Fruit fly (Drosophila melanogaster) whole organism, embryonic: Measurements from ENCODE around the gene Bdp1.
A peak's percentile ranks its signal among the peaks of the same experiment; 100 is the strongest.

ENCODE experiments used
- Bgb ChIP-seq: fragments of 200-800 bp; sonication (Bioruptor generic); IDR thresholded peaks from 2 replicates; pipeline ENCODE4 v1.3.6; 2022; ENCODE audit warnings: missing biosample characterization, missing genetic modification characterization; ENCODE audit not compliant: partially characterized antibody
- CG10366 ChIP-seq: fragments of 200-800 bp; sonication (Bioruptor generic); IDR thresholded peaks from 2 replicates; pipeline ENCODE4 v1.3.6; 2022; ENCODE audit warnings: missing biosample characterization, missing genetic modification characterization
- CG11085 ChIP-seq: fragments of 200-800 bp; sonication (Bioruptor generic); IDR thresholded peaks from 2 replicates; pipeline ENCODE4 v1.3.6; 2022; ENCODE audit warnings: missing biosample characterization, missing genetic modification characterization
- CG11247 ChIP-seq: fragments of 200-800 bp; sonication (Bioruptor generic); IDR thresholded peaks from 2 replicates; pipeline ENCODE4 v1.3.6; 2022; ENCODE audit warnings: missing biosample characterization, missing genetic modification characterization
- CG11723 ChIP-seq: fragments of 200-800 bp; sonication (Bioruptor generic); optimal IDR thresholded peaks from 2 replicates; lab custom pipeline; 2017; ENCODE audit warnings: missing biosample characterization, mild to moderate bottlenecking, missing genetic modification characterization
- CG15696 ChIP-seq: fragments of 200-800 bp; sonication (Bioruptor generic); optimal IDR thresholded peaks from 2 replicates; lab custom pipeline; 2019; ENCODE audit warnings: missing biosample characterization, mild to moderate bottlenecking, missing genetic modification characterization, moderate library complexity
- CG1602 ChIP-seq: fragments of 200-800 bp; sonication (Bioruptor generic); optimal IDR thresholded peaks from 3 replicates; lab custom pipeline; 2016; ENCODE audit warnings: missing biosample characterization, missing genetic modification characterization
- CG17186 ChIP-seq: fragments of 200-800 bp; sonication (Bioruptor generic); optimal IDR thresholded peaks from 3 replicates; lab custom pipeline; 2017; ENCODE audit warnings: missing biosample characterization, missing genetic modification reagents, missing genetic modification characterization
- CG17359 ChIP-seq: fragments of 200-800 bp; sonication (Bioruptor generic); optimal IDR thresholded peaks from 3 replicates; lab custom pipeline; 2018; ENCODE audit warnings: missing biosample characterization, mild to moderate bottlenecking, missing genetic modification characterization, moderate library complexity
- CG17802 ChIP-seq: fragments of 200-800 bp; sonication (Bioruptor generic); optimal IDR thresholded peaks from 2 replicates; lab custom pipeline; 2018; ENCODE audit warnings: missing biosample characterization, mild to moderate bottlenecking, missing genetic modification characterization, moderate library complexity
- CG1792 ChIP-seq: fragments of 200-800 bp; sonication (Bioruptor generic); optimal IDR thresholded peaks from 2 replicates; lab custom pipeline; 2016; ENCODE audit warnings: missing biosample characterization, missing genetic modification characterization
- CG18011 ChIP-seq: fragments of 200-800 bp; sonication (Bioruptor generic); optimal IDR thresholded peaks from 2 replicates; lab custom pipeline; 2017; ENCODE audit warnings: missing biosample characterization, missing genetic modification characterization, mild to moderate bottlenecking, moderate library complexity, missing genotype
- CG18619 ChIP-seq: fragments of 200-800 bp; sonication (Bioruptor generic); optimal IDR thresholded peaks from 3 replicates; lab custom pipeline; 2017; ENCODE audit warnings: missing biosample characterization, mild to moderate bottlenecking, missing genetic modification characterization
- CG2120 ChIP-seq: fragments of 200-800 bp; sonication (Bioruptor generic); optimal IDR thresholded peaks from 3 replicates; lab custom pipeline; 2016; ENCODE audit warnings: missing biosample characterization, missing genetic modification characterization
- CG2712 ChIP-seq: fragments of 200-800 bp; optimal IDR thresholded peaks from 3 replicates; lab custom pipeline; 2019; ENCODE audit warnings: missing biosample characterization, mild to moderate bottlenecking, missing genetic modification characterization, moderate library complexity
- CG30431 ChIP-seq: fragments of 200-800 bp; sonication (Bioruptor generic); optimal IDR thresholded peaks from 2 replicates; lab custom pipeline; 2017; ENCODE audit warnings: missing biosample characterization, missing genetic modification characterization
- CG9797 ChIP-seq: fragments of 200-800 bp; sonication (Bioruptor generic); optimal IDR thresholded peaks from 3 replicates; lab custom pipeline; 2018; ENCODE audit warnings: missing biosample characterization, mild to moderate bottlenecking, missing genetic modification characterization
- Dbx ChIP-seq: fragments of 200-800 bp; sonication (Bioruptor generic); IDR thresholded peaks from 3 replicates; pipeline ENCODE4 v1.3.6; 2022; ENCODE audit warnings: missing biosample characterization, missing genetic modification characterization
- MBD-R2 ChIP-seq: fragments of 200-800 bp; sonication (Bioruptor generic); IDR thresholded peaks from 2 replicates; pipeline ENCODE4 v1.3.6; 2022; ENCODE audit warnings: missing biosample characterization, missing genetic modification characterization
- Mad ChIP-seq: fragments of 200-800 bp; sonication (Bioruptor generic); optimal IDR thresholded peaks from 2 replicates; lab custom pipeline; 2016; ENCODE audit warnings: missing biosample characterization, missing genetic modification characterization
- Mrtf ChIP-seq: fragments of 200-800 bp; sonication (Bioruptor generic); IDR thresholded peaks from 3 replicates; pipeline ENCODE4 v1.3.6; 2022; ENCODE audit warnings: missing biosample characterization, missing genetic modification characterization
- NC2β ChIP-seq: fragments of 200-800 bp; sonication (Bioruptor generic); optimal IDR thresholded peaks from 2 replicates; lab custom pipeline; 2016; ENCODE audit warnings: missing biosample characterization, missing genetic modification characterization
- Optix ChIP-seq: fragments of 200-800 bp; sonication (Bioruptor generic); IDR thresholded peaks from 3 replicates; pipeline ENCODE4 v1.3.6; 2022; ENCODE audit warnings: missing biosample characterization, missing genetic modification characterization
- Pdp1 ChIP-seq, 2 experiments: fragments of 200-800 bp; sonication (Bioruptor generic); optimal IDR thresholded peaks; 3 replicates each; lab custom pipeline; 2016; ENCODE audit warnings: missing biosample characterization in 2 of 2, missing genetic modification characterization in 2 of 2, mild to moderate bottlenecking in 1 of 2, moderate library complexity in 1 of 2
- Sox102F ChIP-seq: fragments of 200-800 bp; sonication (Bioruptor generic); optimal IDR thresholded peaks from 2 replicates; lab custom pipeline; 2018; ENCODE audit warnings: missing biosample characterization, mild to moderate bottlenecking, missing genetic modification characterization, moderate library complexity
- Ssrp ChIP-seq: fragments of 200-800 bp; sonication (Bioruptor generic); optimal IDR thresholded peaks from 2 replicates; lab custom pipeline; 2018; ENCODE audit warnings: missing biosample characterization, mild to moderate bottlenecking, missing genetic modification characterization, moderate library complexity
- TFAM ChIP-seq: fragments of 200-800 bp; sonication (Bioruptor generic); optimal IDR thresholded peaks from 2 replicates; lab custom pipeline; 2017; ENCODE audit warnings: missing biosample characterization, missing genetic modification characterization, inconsistent platforms
- Trl ChIP-seq, 3 experiments: fragments of >200 bp in 2 of 3; fragments of 200-800 bp in 1 of 3; sonication (Bioruptor generic) in 1 of 3; optimal IDR thresholded peaks; 2 replicates in 1 of 3; 3 replicates in 2 of 3; lab custom pipeline; 2016 to 2017; ENCODE audit warnings: missing biosample characterization in 1 of 3, missing genetic modification characterization in 1 of 3
- Vsx1 ChIP-seq: fragments of 200-800 bp; sonication (Bioruptor generic); optimal IDR thresholded peaks from 2 replicates; lab custom pipeline; 2017; ENCODE audit warnings: missing biosample characterization, mild to moderate bottlenecking, missing genetic modification characterization, missing genetic modification reagents
- ac ChIP-seq: fragments of 200-800 bp; sonication (Bioruptor generic); optimal IDR thresholded peaks from 3 replicates; lab custom pipeline; 2017; ENCODE audit warnings: missing biosample characterization, mild to moderate bottlenecking, missing genetic modification characterization
- al ChIP-seq: fragments of 200-800 bp; sonication (Bioruptor generic); IDR thresholded peaks from 2 replicates; pipeline ENCODE4 v1.3.6; 2022; ENCODE audit warnings: missing biosample characterization, missing genetic modification characterization
- bsh ChIP-seq, 2 experiments: fragments of 200-800 bp; sonication (Bioruptor generic); optimal IDR thresholded peaks; 2 replicates each; lab custom pipeline; 2017 to 2018; ENCODE audit warnings: mild to moderate bottlenecking in 2 of 2, missing biosample characterization in 2 of 2, missing genetic modification characterization in 2 of 2, moderate library complexity in 1 of 2
- chm ChIP-seq: fragments of 200-800 bp; sonication (Bioruptor generic); IDR thresholded peaks from 2 replicates; pipeline ENCODE4 v1.3.6; 2022; ENCODE audit warnings: missing biosample characterization, missing genetic modification characterization
- ems ChIP-seq: fragments of 200-800 bp; sonication (Bioruptor generic); optimal IDR thresholded peaks from 3 replicates; lab custom pipeline; 2016; ENCODE audit warnings: missing biosample characterization, missing genetic modification characterization
- exex ChIP-seq: fragments of 200-800 bp; sonication (Bioruptor generic); optimal IDR thresholded peaks from 4 replicates; lab custom pipeline; 2018; ENCODE audit warnings: missing biosample characterization, mild to moderate bottlenecking, missing genetic modification characterization, moderate library complexity
- lbe ChIP-seq: fragments of 200-800 bp; sonication (Bioruptor generic); optimal IDR thresholded peaks from 2 replicates; lab custom pipeline; 2016; ENCODE audit warnings: missing biosample characterization, mild to moderate bottlenecking, missing genetic modification characterization
- mirr ChIP-seq: fragments of 200-800 bp; sonication (Bioruptor generic); optimal IDR thresholded peaks from 3 replicates; lab custom pipeline; 2018; ENCODE audit warnings: missing biosample characterization, mild to moderate bottlenecking, missing genetic modification characterization
- nerfin-2 ChIP-seq: fragments of 200-800 bp; sonication (Bioruptor generic); IDR thresholded peaks from 2 replicates; pipeline ENCODE4 v1.3.6; 2022; ENCODE audit warnings: missing biosample characterization, missing genetic modification characterization; ENCODE audit not compliant: partially characterized antibody
- oc ChIP-seq: fragments of 200-800 bp; sonication (Bioruptor generic); optimal IDR thresholded peaks from 2 replicates; lab custom pipeline; 2018; ENCODE audit warnings: missing biosample characterization, mild to moderate bottlenecking, missing genetic modification characterization, moderate library complexity
- pzg ChIP-seq: fragments of 200-800 bp; sonication (Bioruptor generic); optimal IDR thresholded peaks from 3 replicates; lab custom pipeline; 2018; ENCODE audit warnings: missing biosample characterization, mild to moderate bottlenecking, missing genetic modification characterization, moderate library complexity
- run ChIP-seq: fragments of 200-800 bp; sonication (Bioruptor generic); optimal IDR thresholded peaks from 3 replicates; lab custom pipeline; 2018; ENCODE audit warnings: missing biosample characterization, mild to moderate bottlenecking, missing genetic modification characterization
- seq ChIP-seq: fragments of 200-800 bp; sonication (Bioruptor generic); IDR thresholded peaks from 2 replicates; pipeline ENCODE4 v1.3.6; 2022; ENCODE audit warnings: missing biosample characterization, missing genetic modification characterization
- ssp ChIP-seq: fragments of 200-800 bp; sonication (Bioruptor generic); IDR thresholded peaks from 2 replicates; pipeline ENCODE4 v1.3.6; 2022; ENCODE audit warnings: missing biosample characterization, missing genetic modification characterization
- unc-4 ChIP-seq: fragments of 200-800 bp; sonication (Bioruptor generic); IDR thresholded peaks from 2 replicates; pipeline ENCODE4 v1.3.6; 2022; ENCODE audit warnings: missing biosample characterization, missing genetic modification characterization; ENCODE audit not compliant: partially characterized antibody
- wek ChIP-seq: fragments of 200-800 bp; sonication (Bioruptor generic); optimal IDR thresholded peaks from 3 replicates; lab custom pipeline; 2018; ENCODE audit warnings: missing biosample characterization, mild to moderate bottlenecking, missing genetic modification characterization, moderate library complexity
- zf30C ChIP-seq: fragments of 200-800 bp; sonication (Bioruptor generic); optimal IDR thresholded peaks from 3 replicates; lab custom pipeline; 2018; ENCODE audit warnings: missing biosample characterization, mild to moderate bottlenecking, missing genetic modification characterization

The Bdp1 gene

DNA sequence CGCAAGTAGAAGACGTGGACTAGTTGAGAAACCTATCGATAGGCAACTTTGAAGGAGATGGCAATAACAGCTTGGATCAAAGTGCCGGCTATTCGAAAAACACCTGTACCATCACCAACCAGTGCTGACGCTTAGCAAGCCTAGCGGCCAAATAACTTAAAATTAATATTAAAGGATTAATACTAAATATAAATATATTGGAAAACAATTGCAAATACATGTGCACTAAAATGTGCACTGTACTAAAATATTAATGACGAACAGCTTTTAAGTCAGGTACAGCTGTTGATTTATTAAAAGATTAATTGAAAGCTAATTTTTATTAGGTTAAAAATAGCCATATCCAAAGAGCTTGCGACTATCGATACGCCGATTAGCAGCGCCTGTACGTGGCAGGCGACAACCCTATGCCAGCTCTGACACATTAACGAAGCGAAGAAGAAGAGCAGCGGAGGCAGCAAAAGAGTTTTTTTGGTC is 4.8 kb upstream of the Bdp1 start, which contains the start of the genes CG9302 and beta'COP (continued):
- TF ChIP-seq nerfin-2 (GFP tag; lab: Robert Waterston, UW) = peak; percentile 50; the same call in 1 of the 2 replicates
- TF ChIP-seq, all 482 proteins: peak for 252

DNA sequence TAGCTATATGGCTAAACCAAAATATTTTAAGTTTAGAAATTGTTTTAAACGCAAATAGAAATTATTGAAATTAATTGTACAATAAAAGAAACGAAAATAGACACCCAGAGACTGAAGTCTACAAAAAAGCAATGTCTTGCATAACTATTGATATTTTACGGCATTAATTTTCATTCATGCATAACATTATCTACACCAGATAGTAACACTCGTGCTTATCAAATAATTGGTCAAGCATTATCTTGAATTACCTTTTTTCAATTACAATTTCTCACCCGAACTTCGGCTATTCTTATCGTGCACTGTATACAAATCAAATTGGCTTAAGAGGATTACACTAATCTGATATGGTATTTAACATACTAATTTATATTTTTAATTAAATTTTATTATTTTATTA is 2.4 kb upstream of the Bdp1 start:
- TF ChIP-seq Mrtf (GFP tag; lab: Robert Waterston, UW) = no peak
- no peak for TF ChIP-seq TFAM (GFP tag; lab: Kevin White, UChicago)
- no peak for TF ChIP-seq ssp (GFP tag; lab: Robert Waterston, UW)
- no peak for TF ChIP-seq CG11723 (GFP tag; lab: Kevin White, UChicago)
- TF ChIP-seq pzg (GFP tag; lab: Kevin White, UChicago) = no peak
- no peak for TF ChIP-seq CG17186 (GFP tag; lab: Kevin White, UChicago)
- TF ChIP-seq exex = peak; percentile 99
- peak in 1 of 2 experiments; percentile 86 for TF ChIP-seq Pdp1 (GFP tag; optimal IDR thresholded peaks at IDR 0.05; lab: Kevin White, UChicago)
- no peak for TF ChIP-seq CG2120 (GFP tag; lab: Kevin White, UChicago)
- no peak for TF ChIP-seq Sox102F (GFP tag; lab: Kevin White, UChicago)
- no peak for TF ChIP-seq CG17802 (tag; lab: Kevin White, UChicago)
- no peak for TF ChIP-seq NC2β (GFP tag; lab: Kevin White, UChicago)
- no peak for TF ChIP-seq CG9797 (GFP tag; lab: Kevin White, UChicago)
- TF ChIP-seq bsh (GFP tag; optimal IDR thresholded peaks at IDR 0.05; lab: Kevin White, UChicago) = no peak
- peak; percentile 81 for TF ChIP-seq mirr (GFP tag; lab: Kevin White, UChicago)
- TF ChIP-seq, all 482 proteins: peak for 3

DNA sequence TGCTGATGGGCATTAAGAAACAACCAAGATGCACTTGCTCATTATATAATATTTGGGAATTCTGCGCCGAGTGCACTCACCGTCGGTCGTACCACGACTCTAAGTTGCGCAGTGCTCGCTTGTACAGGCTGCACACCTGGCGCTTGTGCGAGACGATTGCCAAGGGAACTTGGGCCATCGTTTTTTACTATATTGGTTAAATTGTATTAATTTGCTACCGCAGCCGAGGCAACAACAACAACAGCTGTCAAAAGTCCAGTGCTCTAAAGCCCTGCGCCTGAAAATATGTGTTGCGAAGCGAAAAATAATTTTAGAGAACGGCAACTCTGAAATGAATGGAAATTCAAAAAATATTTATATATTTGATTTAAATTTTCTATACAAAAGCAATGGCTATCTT is 2.9 kb downstream of the Bdp1 start, which contains the start of gene ND-B22:
Gene ND-B22 (minus strand): TSS at position 349 of the 400 bp plus-strand sequence.
- TF ChIP-seq Ssrp (tag; lab: Kevin White, UChicago) (peak; percentile 6), CG1602 (GFP tag; lab: Kevin White, UChicago) (peak; percentile 24), ems (GFP tag; lab: Kevin White, UChicago) (peak; percentile 26), lbe (GFP tag; lab: Kevin White, UChicago) (peak; percentile 56), Mad (GFP tag; lab: Kevin White, UChicago) (no peak), run (tag; lab: Kevin White, UChicago) (peak; percentile 12), CG30431 (no peak), CG1792 (GFP tag; lab: Kevin White, UChicago) (no peak), CG10366 (GFP tag; lab: Robert Waterston, UW) (no peak), wek (GFP tag; lab: Kevin White, UChicago) (no peak), MBD-R2 (GFP tag; lab: Robert Waterston, UW) (peak; percentile 85), ac (GFP tag; lab: Kevin White, UChicago) (no peak), Bgb (GFP tag; lab: Robert Waterston, UW) (peak; percentile 71), CG11085 (GFP tag; lab: Robert Waterston, UW) (0 out of 2 replicates have a peak, but pooled peaks have one; percentile 11), CG18011 (GFP tag; lab: Kevin White, UChicago) (peak; percentile 17), Vsx1 (GFP tag; lab: Kevin White, UChicago) (peak; percentile 33), al (no peak), CG2712 (tag; lab: Kevin White, UChicago) (peak; percentile 42), CG15696 (no peak), chm (no peak), CG11247 (peak; percentile 36; the same call in 1 of the 2 replicates), oc (tag; lab: Kevin White, UChicago) (no peak), unc-4 (GFP tag; lab: Robert Waterston, UW) (no peak), zf30C (no peak), CG17359 (tag; lab: Kevin White, UChicago) (peak; percentile 25), seq (GFP tag; lab: Robert Waterston, UW) (no peak), Dbx (GFP tag; lab: Robert Waterston, UW) (peak; percentile 24; the same call in 1 of the 3 replicates), Trl (optimal IDR thresholded peaks at IDR 0.05; lab: Kevin White, UChicago) (no peak), Trl (GFP tag; optimal IDR thresholded peaks at IDR 0.05; lab: Kevin White, UChicago) (peak; percentile 31), bsh (GFP tag; optimal IDR thresholded peaks at IDR 0.05; lab: Kevin White, UChicago) (peak in 1 of 2 experiments; percentile 26), CG18619 (GFP tag; lab: Kevin White, UChicago) (peak; percentile 6), Optix (no peak)
